Worm (Caenorhabditis elegans) whole organism, L3 larva: ENCODE data around the gene F07A11.5.
A peak's percentile ranks its signal among the peaks of the same experiment; 100 is the strongest.

Experiments used
- R02D3.7 ChIP-seq: fragments of 150-350 bp; optimal IDR thresholded peaks from 2 replicates; lab custom pipeline; 2014; ENCODE audit warnings: missing biosample characterization, missing genetic modification characterization
- ZK546.5 ChIP-seq: sonication (generic microtip); optimal IDR thresholded peaks from 2 replicates; lab custom pipeline; 2017; ENCODE audit warnings: missing biosample characterization, missing genetic modification characterization
- aly-2 ChIP-seq: fragments of 150-350 bp; optimal IDR thresholded peaks from 2 replicates; lab custom pipeline; 2014; ENCODE audit warnings: missing biosample characterization, missing genetic modification characterization
- ama-1 ChIP-seq: fragments of 150-350 bp; optimal IDR thresholded peaks from 2 replicates; lab custom pipeline; 2018
- ceh-16 ChIP-seq: sonication (generic microtip); optimal IDR thresholded peaks from 2 replicates; lab custom pipeline; 2017; ENCODE audit warnings: missing biosample characterization, missing genetic modification characterization
- ceh-28 ChIP-seq: fragments of 150-350 bp; optimal IDR thresholded peaks from 2 replicates; lab custom pipeline; 2014; ENCODE audit warnings: missing biosample characterization, missing genetic modification reagents, missing genetic modification characterization
- ceh-82 ChIP-seq: fragments of 150-350 bp; optimal IDR thresholded peaks from 2 replicates; lab custom pipeline; 2014; ENCODE audit warnings: missing biosample characterization, missing genetic modification characterization
- ceh-9 ChIP-seq: sonication (generic microtip); optimal IDR thresholded peaks from 2 replicates; lab custom pipeline; 2018; ENCODE audit warnings: missing biosample characterization, missing genetic modification characterization
- daf-12 ChIP-seq: fragments of 150-350 bp; optimal IDR thresholded peaks from 2 replicates; lab custom pipeline; 2014; ENCODE audit warnings: missing biosample characterization, missing genetic modification reagents, missing genetic modification characterization
- egl-27 ChIP-seq: sonication (generic microtip); optimal IDR thresholded peaks from 4 replicates; lab custom pipeline; 2017; ENCODE audit warnings: missing biosample characterization, missing genetic modification reagents, missing genetic modification characterization
- egl-5 ChIP-seq: fragments of 150-350 bp; optimal IDR thresholded peaks from 2 replicates; lab custom pipeline; 2017; ENCODE audit warnings: missing biosample characterization, missing genetic modification reagents, missing genetic modification characterization, inconsistent platforms
- elt-1 ChIP-seq: fragments of 150-350 bp; optimal IDR thresholded peaks from 2 replicates; lab custom pipeline; 2014; ENCODE audit warnings: missing biosample characterization, missing genetic modification characterization
- elt-2 ChIP-seq: sonication (generic microtip); optimal IDR thresholded peaks from 2 replicates; lab custom pipeline; 2016; ENCODE audit warnings: missing genetic modification reagents, mild to moderate bottlenecking, missing genetic modification characterization, missing compliant biosample characterization
- elt-3 ChIP-seq, 3 experiments: fragments of 150-350 bp in 1 of 3; sonication (generic microtip) in 2 of 3; optimal IDR thresholded peaks; 2 replicates in 2 of 3; 4 replicates in 1 of 3; lab custom pipeline; 2014 to 2017; ENCODE audit warnings: missing biosample characterization in 3 of 3, missing genetic modification characterization in 3 of 3
- eor-1 ChIP-seq, 2 experiments: fragments of 150-350 bp; optimal IDR thresholded peaks; 2 replicates each; lab custom pipeline; 2014 to 2018; ENCODE audit warnings: missing biosample characterization in 2 of 2, missing genetic modification characterization in 2 of 2
- fkh-10 ChIP-seq: sonication (generic microtip); optimal IDR thresholded peaks from 2 replicates; lab custom pipeline; 2017; ENCODE audit warnings: missing biosample characterization, missing genetic modification reagents, missing genetic modification characterization
- fkh-2 ChIP-seq: fragments of 150-350 bp; optimal IDR thresholded peaks from 2 replicates; lab custom pipeline; 2014; ENCODE audit warnings: missing biosample characterization, missing genetic modification reagents, missing genetic modification characterization
- fos-1 ChIP-seq: fragments of 150-350 bp; optimal IDR thresholded peaks from 2 replicates; lab custom pipeline; 2014; ENCODE audit warnings: missing biosample characterization, missing genetic modification characterization
- hmg-11 ChIP-seq: sonication (generic microtip); optimal IDR thresholded peaks from 2 replicates; lab custom pipeline; 2016; ENCODE audit warnings: missing genetic modification characterization, missing compliant biosample characterization
- jun-1 ChIP-seq: fragments of 150-350 bp; optimal IDR thresholded peaks from 2 replicates; lab custom pipeline; 2014; ENCODE audit warnings: missing biosample characterization, missing genetic modification reagents, missing genetic modification characterization
- lin-15B ChIP-seq: fragments of 150-350 bp; optimal IDR thresholded peaks from 2 replicates; lab custom pipeline; 2014; ENCODE audit warnings: missing biosample characterization, missing genetic modification characterization
- lin-39 ChIP-seq: fragments of 150-350 bp; optimal IDR thresholded peaks from 2 replicates; lab custom pipeline; 2018; ENCODE audit warnings: missing biosample characterization, missing genetic modification reagents, missing genetic modification characterization
- lsy-12 ChIP-seq: sonication (generic microtip); optimal IDR thresholded peaks from 2 replicates; lab custom pipeline; 2016; ENCODE audit warnings: mild to moderate bottlenecking, missing genetic modification characterization, missing compliant biosample characterization
- mdl-1 ChIP-seq: fragments of 150-350 bp; optimal IDR thresholded peaks from 2 replicates; lab custom pipeline; 2014; ENCODE audit warnings: missing biosample characterization, missing genetic modification characterization
- mml-1 ChIP-seq: fragments of 150-350 bp; sonication (generic microtip); optimal IDR thresholded peaks from 3 replicates; lab custom pipeline; 2014; ENCODE audit warnings: missing biosample characterization, missing genetic modification characterization
- nfya-1 ChIP-seq: sonication (generic microtip); optimal IDR thresholded peaks from 2 replicates; lab custom pipeline; 2017; ENCODE audit warnings: missing genetic modification characterization, mild to moderate bottlenecking, missing compliant biosample characterization, antibody characterized with exemption, moderate library complexity; ENCODE audit not compliant: insufficient read depth
- nhr-11 ChIP-seq: fragments of 150-350 bp; optimal IDR thresholded peaks from 2 replicates; lab custom pipeline; 2014; ENCODE audit warnings: missing biosample characterization, missing genetic modification characterization
- nhr-12 ChIP-seq: fragments of 150-350 bp; optimal IDR thresholded peaks from 2 replicates; lab custom pipeline; 2014; ENCODE audit warnings: missing biosample characterization, missing genetic modification characterization
- nhr-23 ChIP-seq: fragments of 150-350 bp; optimal IDR thresholded peaks from 2 replicates; lab custom pipeline; 2014; ENCODE audit warnings: missing biosample characterization, missing genetic modification reagents, missing genetic modification characterization
- nhr-237 ChIP-seq: fragments of 150-350 bp; optimal IDR thresholded peaks from 2 replicates; lab custom pipeline; 2014; ENCODE audit warnings: missing biosample characterization, missing genetic modification characterization
- nhr-25 ChIP-seq: sonication (generic microtip); optimal IDR thresholded peaks from 2 replicates; lab custom pipeline; 2017; ENCODE audit warnings: missing biosample characterization, missing genetic modification characterization
- nhr-28 ChIP-seq: fragments of 150-350 bp; optimal IDR thresholded peaks from 2 replicates; lab custom pipeline; 2014; ENCODE audit warnings: missing biosample characterization, missing genetic modification characterization
- nhr-43 ChIP-seq: sonication (generic microtip); optimal IDR thresholded peaks from 2 replicates; lab custom pipeline; 2016; ENCODE audit warnings: mild to moderate bottlenecking, missing genetic modification characterization, missing compliant biosample characterization; ENCODE audit not compliant: poor library complexity, severe bottlenecking
- nhr-67 ChIP-seq: fragments of 150-350 bp; optimal IDR thresholded peaks from 2 replicates; lab custom pipeline; 2014; ENCODE audit warnings: missing biosample characterization, missing genetic modification characterization
- nhr-76 ChIP-seq: fragments of 150-350 bp; sonication (generic microtip); optimal IDR thresholded peaks from 5 replicates; lab custom pipeline; 2014; ENCODE audit warnings: missing biosample characterization, missing genetic modification characterization
- nhr-77 ChIP-seq: fragments of 150-350 bp; optimal IDR thresholded peaks from 2 replicates; lab custom pipeline; 2014; ENCODE audit warnings: missing biosample characterization, missing genetic modification characterization
- pha-4 ChIP-seq: fragments of 150-350 bp; optimal IDR thresholded peaks from 2 replicates; lab custom pipeline; 2014; ENCODE audit warnings: missing biosample characterization, missing genetic modification reagents, missing genetic modification characterization
- pqm-1 ChIP-seq: fragments of 150-350 bp; optimal IDR thresholded peaks from 2 replicates; lab custom pipeline; 2017; ENCODE audit warnings: missing biosample characterization, missing genetic modification characterization, inconsistent platforms
- sea-2 ChIP-seq: fragments of 150-350 bp; sonication (generic microtip); optimal IDR thresholded peaks from 4 replicates; lab custom pipeline; 2014; ENCODE audit warnings: missing biosample characterization, missing genetic modification reagents, missing genetic modification characterization
- skn-1 ChIP-seq: fragments of 150-350 bp; optimal IDR thresholded peaks from 2 replicates; lab custom pipeline; 2014; ENCODE audit warnings: missing biosample characterization, missing genetic modification characterization
- snpc-4 ChIP-seq: fragments of 150-350 bp; optimal IDR thresholded peaks from 2 replicates; lab custom pipeline; 2014; ENCODE audit warnings: missing biosample characterization, missing genetic modification characterization
- tbx-2 ChIP-seq: sonication (generic microtip); optimal IDR thresholded peaks from 2 replicates; lab custom pipeline; 2016; ENCODE audit warnings: mild to moderate bottlenecking, missing genetic modification characterization, missing compliant biosample characterization
- unc-39 ChIP-seq: sonication (generic microtip); optimal IDR thresholded peaks from 4 replicates; lab custom pipeline; 2017; ENCODE audit warnings: missing biosample characterization, missing genetic modification characterization
- unc-62 ChIP-seq: fragments of 150-350 bp; sonication (generic microtip); optimal IDR thresholded peaks from 4 replicates; lab custom pipeline; 2014; ENCODE audit warnings: missing biosample characterization, missing genetic modification reagents, missing genetic modification characterization
- zag-1 ChIP-seq: fragments of 150-350 bp; optimal IDR thresholded peaks from 2 replicates; lab custom pipeline; 2014; ENCODE audit warnings: missing biosample characterization, missing genetic modification characterization
- ztf-11 ChIP-seq: fragments of 150-350 bp; optimal IDR thresholded peaks from 2 replicates; lab custom pipeline; 2014; ENCODE audit warnings: missing biosample characterization, missing genetic modification characterization
- ztf-4 ChIP-seq: fragments of 150-350 bp; optimal IDR thresholded peaks from 2 replicates; lab custom pipeline; 2014; ENCODE audit warnings: missing biosample characterization, missing genetic modification characterization

F07A11.5 gene

DNA sequence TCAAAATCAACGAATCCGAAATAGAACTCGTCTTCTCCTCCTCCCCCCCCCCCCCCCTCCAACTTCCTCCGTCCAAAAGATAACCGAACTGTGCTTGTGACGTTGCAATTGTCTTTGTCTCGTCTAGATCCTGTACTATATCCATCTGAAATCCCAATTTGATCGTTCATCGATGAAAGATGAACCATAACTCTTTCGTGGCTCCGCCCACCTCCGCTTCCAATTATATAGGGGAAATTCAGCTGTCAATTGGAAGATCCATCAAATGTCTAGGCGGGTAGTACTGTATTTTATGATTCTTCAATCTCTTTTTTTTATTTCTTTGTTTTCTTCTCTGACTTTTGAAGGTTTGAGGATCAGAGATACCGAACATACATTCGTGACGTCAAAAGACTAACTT lies 33.3 kb downstream of the F07A11.5 start:
- TF ChIP-seq hmg-11 (tag; lab: Kevin White, UChicago) (no peak), nhr-43 (tag; lab: Kevin White, UChicago) (peak; percentile 51), R02D3.7 (no peak), elt-3 (tag; optimal IDR thresholded peaks at IDR 0.05; lab: Kevin White, UChicago) (no peak), pqm-1 (tag; lab: Kevin White, UChicago) (no peak)

DNA sequence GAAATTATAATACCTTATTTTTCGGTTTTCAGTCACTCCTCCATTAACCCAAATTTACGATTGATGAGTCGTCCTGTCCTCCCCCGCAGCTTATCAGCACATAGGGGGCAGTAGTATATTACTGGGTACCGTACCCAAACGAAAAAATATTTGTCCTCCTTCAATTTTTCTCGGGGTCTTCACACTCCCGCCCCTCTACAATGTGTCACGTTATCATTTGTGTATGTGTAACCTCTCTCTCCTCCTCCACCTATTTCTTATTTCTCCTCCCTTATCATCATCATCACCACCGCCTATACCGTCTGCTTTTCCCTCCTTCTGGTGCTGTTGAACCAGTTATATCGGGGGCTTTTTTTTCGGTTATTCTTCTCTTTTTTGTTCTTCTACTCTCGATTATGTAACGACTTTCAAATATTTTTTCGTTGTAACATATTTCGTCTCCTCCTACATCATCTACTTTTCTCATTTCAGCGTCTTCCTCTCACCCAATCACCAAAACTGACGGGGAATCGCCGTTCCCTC lies 34.2 kb downstream of the F07A11.5 start, which contains the start of gene ghi-1:
Gene ghi-1 (plus strand): TSS at position 472 of the 522 bp plus-strand sequence.
- no peak for TF ChIP-seq egl-27
- TF ChIP-seq ceh-16: no peak
- TF ChIP-seq zag-1 (tag; lab: Kevin White, UChicago): no peak
- TF ChIP-seq unc-39 (tag; lab: Kevin White, UChicago): no peak
- peak; percentile 75 for TF ChIP-seq elt-2
- TF ChIP-seq elt-3 (tag; optimal IDR thresholded peaks at IDR 0.05; lab: Kevin White, UChicago): no peak
- no peak for TF ChIP-seq fos-1 (tag; lab: Kevin White, UChicago)
- peak; percentile 40 for TF ChIP-seq nfya-1
- TF ChIP-seq nhr-77: no peak
- TF ChIP-seq tbx-2 (tag; lab: Kevin White, UChicago): no peak
- TF ChIP-seq ceh-28: no peak
- no peak for TF ChIP-seq nhr-67 (tag; lab: Kevin White, UChicago)
- no peak for TF ChIP-seq nhr-28 (tag; lab: Kevin White, UChicago)
- TF ChIP-seq ama-1 (lab: Kevin White, UChicago): no peak
- no peak for TF ChIP-seq sea-2 (GFP tag; lab: Kevin White, UChicago)
- no peak for TF ChIP-seq ceh-9 (tag; lab: Kevin White, UChicago)
- no peak for TF ChIP-seq fkh-10 (GFP tag; lab: Kevin White, UChicago)
- no peak for TF ChIP-seq eor-1 (tag; optimal IDR thresholded peaks at IDR 0.05; lab: Kevin White, UChicago)
- no peak for TF ChIP-seq R02D3.7
- no peak for TF ChIP-seq nhr-23 (tag; lab: Kevin White, UChicago)
- TF ChIP-seq nhr-25 (tag; lab: Kevin White, UChicago): peak; percentile 27
- TF ChIP-seq lsy-12 (tag; lab: Kevin White, UChicago): no peak
- no peak for TF ChIP-seq hmg-11 (tag; lab: Kevin White, UChicago)
- TF ChIP-seq snpc-4 (tag; lab: Kevin White, UChicago): no peak
- TF ChIP-seq lin-39 (tag; lab: Kevin White, UChicago): no peak
- TF ChIP-seq ztf-4 (tag; lab: Kevin White, UChicago): no peak
- TF ChIP-seq lin-15B: no peak
- TF ChIP-seq nhr-237 (tag; lab: Kevin White, UChicago): no peak
- no peak for TF ChIP-seq nhr-76 (tag; lab: Kevin White, UChicago)
- TF ChIP-seq mml-1 (tag; lab: Kevin White, UChicago): no peak
- TF ChIP-seq elt-1 (tag; lab: Kevin White, UChicago): no peak
- no peak for TF ChIP-seq daf-12 (tag; lab: Kevin White, UChicago)
- peak; percentile 2 for TF ChIP-seq nhr-43 (tag; lab: Kevin White, UChicago)
- no peak for TF ChIP-seq unc-62 (GFP tag; lab: Kevin White, UChicago)
- TF ChIP-seq fkh-2 (tag; lab: Kevin White, UChicago): no peak
- no peak for TF ChIP-seq nhr-12 (tag; lab: Kevin White, UChicago)
- TF ChIP-seq mdl-1 (tag; lab: Kevin White, UChicago): no peak
- TF ChIP-seq ceh-82 (tag; lab: Kevin White, UChicago): no peak
- no peak for TF ChIP-seq nhr-11
- TF ChIP-seq egl-5 (tag; lab: Kevin White, UChicago): no peak
- peak; percentile 17 for TF ChIP-seq skn-1 (tag; lab: Kevin White, UChicago)
- TF ChIP-seq ztf-11 (tag; lab: Kevin White, UChicago): no peak
- TF ChIP-seq pha-4 (tag; lab: Kevin White, UChicago): peak; percentile 8
- no peak for TF ChIP-seq jun-1 (tag; lab: Kevin White, UChicago)
- TF ChIP-seq aly-2 (tag; lab: Kevin White, UChicago): no peak
- peak; percentile 29 for TF ChIP-seq pqm-1 (tag; lab: Kevin White, UChicago)
- no peak for TF ChIP-seq ZK546.5 (tag; lab: Kevin White, UChicago)
